Worm (Caenorhabditis elegans): Measurements from ENCODE around the gene pir-2.

pir-2 gene

ce11 chrIII:9465424-9465823, 22.0 kb upstream of the pir-2 start, which contains the start of gene B0464.9 (continued):
- TF ChIP-seq ceh-44 (GFP tag; IDR thresholded peaks at IDR 0.05) (no peak), zfp-2 (tag; optimal IDR thresholded peaks at IDR 0.05) (no peak), F44E2.7 (GFP tag; IDR thresholded peaks at IDR 0.05) (no peak), daf-19 (GFP tag; conservative IDR thresholded peaks at IDR 0.05) (no peak), cey-2 (tag; optimal IDR thresholded peaks at IDR 0.05; ENCODE audit: borderline replicate concordance, insufficient read depth) (no peak)

- TF ChIP-seq daf-16 (GFP tag; optimal IDR thresholded peaks at IDR 0.05) (no peak), daf-16 (tag; optimal IDR thresholded peaks at IDR 0.05) (peak; percentile 21), rbr-2 (tag; optimal IDR thresholded peaks at IDR 0.05) (peak; percentile 10), nhr-25 (tag; optimal IDR thresholded peaks at IDR 0.05; ENCODE audit: borderline replicate concordance, insufficient read depth) (no peak), dve-1 (tag; optimal IDR thresholded peaks at IDR 0.05; ENCODE audit: insufficient read depth) (peak; percentile 6), lsy-2 (tag; optimal IDR thresholded peaks at IDR 0.05) (peak in 1 of 2 experiments; percentile 44), mes-2 (tag; optimal IDR thresholded peaks at IDR 0.05; ENCODE audit: poor library complexity, severe bottlenecking) (peak; percentile 13), F37D6.2 (tag; optimal IDR thresholded peaks at IDR 0.05) (no peak), D1046.2 (GFP tag; IDR thresholded peaks at IDR 0.05) (0 out of 2 replicates have a peak, but pooled peaks have one; percentile 9), hlh-30 (tag; optimal IDR thresholded peaks at IDR 0.05; ENCODE audit: insufficient read depth) (peak; percentile 25)
These were observed 19.5 kb upstream of the pir-2 start for ce11 chrIII:9462785-9463467.

- no peak for TF ChIP-seq Y5F2A.4 (GFP tag; optimal IDR thresholded peaks at IDR 0.05)
- no peak for TF ChIP-seq lin-38 (GFP tag; IDR thresholded peaks at IDR 0.05)
- TF ChIP-seq set-16 (GFP tag; IDR thresholded peaks at IDR 0.05): 0 out of 2 replicates have a peak, but pooled peaks have one; percentile 20
- 0 out of 2 replicates have a peak, but pooled peaks have one; percentile 32 for TF ChIP-seq F26F4.8 (GFP tag; conservative IDR thresholded peaks at IDR 0.05)
- 0 out of 2 replicates have a peak, but pooled peaks have one; percentile 26 for TF ChIP-seq pha-4 (GFP tag; IDR thresholded peaks at IDR 0.05)
- TF ChIP-seq pha-4 (tag; optimal IDR thresholded peaks at IDR 0.05): no peak
- no peak for TF ChIP-seq nhr-48 (tag; optimal IDR thresholded peaks at IDR 0.05)
- TF ChIP-seq egl-43 (GFP tag; IDR thresholded peaks at IDR 0.05): peak; percentile 73
- TF ChIP-seq nhr-42 (GFP tag; IDR thresholded peaks at IDR 0.05): 0 out of 2 replicates have a peak, but pooled peaks have one; percentile 49
- no peak for TF ChIP-seq hlh-30 (tag; optimal IDR thresholded peaks at IDR 0.05; ENCODE audit: insufficient read depth)
- TF ChIP-seq unc-62 (GFP tag; optimal IDR thresholded peaks at IDR 0.05 in 1 of 2): peak in 1 of 2 experiments; percentile 91
- TF ChIP-seq unc-62 (tag; optimal IDR thresholded peaks at IDR 0.05): no peak
- no peak for TF ChIP-seq php-3 (GFP tag; IDR thresholded peaks at IDR 0.05)
- no peak for TF ChIP-seq vab-7 (GFP tag; IDR thresholded peaks at IDR 0.05)
- no peak for TF ChIP-seq sdz-12 (GFP tag; optimal IDR thresholded peaks at IDR 0.05)
- TF ChIP-seq ceh-20 (GFP tag; IDR thresholded peaks at IDR 0.05): no peak
- TF ChIP-seq lin-1 (GFP tag; IDR thresholded peaks at IDR 0.05): peak; percentile 49; the same call in 1 of the 2 replicates
- 0 out of 2 replicates have a peak, but pooled peaks have one; percentile 18 for TF ChIP-seq ctbp-1 (GFP tag; IDR thresholded peaks at IDR 0.05)
- peak; percentile 50 for TF ChIP-seq nhr-10 (tag; optimal IDR thresholded peaks at IDR 0.05)
- no peak for TF ChIP-seq mdl-1 (tag; optimal IDR thresholded peaks at IDR 0.05)
- TF ChIP-seq aly-2 (tag; optimal IDR thresholded peaks at IDR 0.05): peak; percentile 78
- no peak for TF ChIP-seq dmd-6 (GFP tag; IDR thresholded peaks at IDR 0.05)
- TF ChIP-seq aha-1 (tag): peak; percentile 28
- no peak for TF ChIP-seq nhr-237 (tag; optimal IDR thresholded peaks at IDR 0.05)
- TF ChIP-seq zag-1 (tag; optimal IDR thresholded peaks at IDR 0.05): no peak
- TF ChIP-seq madf-5 (GFP tag; IDR thresholded peaks at IDR 0.05): no peak
- 0 out of 2 replicates have a peak, but pooled peaks have one; percentile 32 for TF ChIP-seq lim-7 (GFP tag; IDR thresholded peaks at IDR 0.05)
- peak; percentile 2 for TF ChIP-seq mxl-3 (GFP tag; optimal IDR thresholded peaks at IDR 0.05)
- no peak for TF ChIP-seq nhr-77 (tag; optimal IDR thresholded peaks at IDR 0.05)
- TF ChIP-seq tra-1 (GFP tag; IDR thresholded peaks at IDR 0.05): no peak
These were observed 18.7 kb upstream of the pir-2 start for ce11 chrIII:9461894-9462784.
